Fruit fly (Drosophila melanogaster) whole organism, wandering third instar larva: Measurements from ENCODE around the gene AnxB9.

Source experiments
- Sp1 ChIP-seq: fragments of 200-800 bp; sonication (Bioruptor generic); optimal IDR thresholded peaks from 3 replicates; lab custom pipeline; 2019; ENCODE audit warnings: missing biosample characterization, mild to moderate bottlenecking, missing genetic modification characterization, moderate library complexity
- Vsx2 ChIP-seq: fragments of 200-300, 225-300 bp; sonication (Bioruptor generic); optimal IDR thresholded peaks from 2 replicates; lab custom pipeline; 2018; ENCODE audit warnings: missing biosample characterization, missing genetic modification characterization; ENCODE audit not compliant: partially characterized antibody
- psq ChIP-seq: fragments of 200-800 bp; sonication (Bioruptor generic); optimal IDR thresholded peaks from 3 replicates; lab custom pipeline; 2017; ENCODE audit warnings: missing biosample characterization, mild to moderate bottlenecking, missing genetic modification characterization, moderate library complexity

dm6 chr3R:21043549-21044118 is 21.4 kb upstream of the AnxB9 start, which contains the start of gene CG12278:
- TF ChIP-seq Vsx2 (GFP tag; lab: Kevin White, UChicago): no peak
- TF ChIP-seq Sp1 (GFP tag; lab: Kevin White, UChicago): no peak
- TF ChIP-seq psq (GFP tag; lab: Kevin White, UChicago): no peak
